Fruit fly (Drosophila melanogaster) whole organism, wandering third instar larva: ENCODE results near the gene amos.

Source experiments
- Abd-B ChIP-seq: fragments of >200 bp; optimal IDR thresholded peaks from 2 replicates; lab custom pipeline; 2017; ENCODE audit warnings: missing biosample characterization, missing genetic modification characterization
- CG32264 ChIP-seq: fragments of 200-800 bp; sonication (Bioruptor generic); optimal IDR thresholded peaks from 2 replicates; lab custom pipeline; 2016; ENCODE audit warnings: missing biosample characterization, missing genetic modification characterization
- CG9705 ChIP-seq: fragments of 200-800 bp; sonication (Bioruptor generic); optimal IDR thresholded peaks from 2 replicates; lab custom pipeline; 2018; ENCODE audit warnings: missing biosample characterization, mild to moderate bottlenecking, missing genetic modification characterization
- CrebA ChIP-seq: fragments of 200-800 bp; sonication (Bioruptor generic); optimal IDR thresholded peaks from 2 replicates; lab custom pipeline; 2016; ENCODE audit warnings: missing biosample characterization, mild to moderate bottlenecking, missing genetic modification characterization, borderline replicate concordance
- Dfd ChIP-seq: fragments of >200 bp; optimal IDR thresholded peaks from 2 replicates; lab custom pipeline; 2017; ENCODE audit warnings: missing biosample characterization, missing genetic modification characterization
- Dif ChIP-seq: fragments of 200-275, 200-300 bp; sonication (Bioruptor generic); optimal IDR thresholded peaks from 2 replicates; lab custom pipeline; 2018; ENCODE audit warnings: missing biosample characterization, missing genetic modification characterization; ENCODE audit not compliant: partially characterized antibody
- GATAd ChIP-seq: sonication (Bioruptor generic); optimal IDR thresholded peaks from 2 replicates; lab custom pipeline; 2016; ENCODE audit warnings: missing biosample characterization, missing genetic modification characterization
- HLH106 ChIP-seq: fragments of 200-800 bp; optimal IDR thresholded peaks from 3 replicates; lab custom pipeline; 2019; ENCODE audit warnings: missing biosample characterization, mild to moderate bottlenecking, missing genetic modification characterization, moderate library complexity
- Hnf4 ChIP-seq: fragments of 200-800 bp; sonication (Bioruptor generic); optimal IDR thresholded peaks from 2 replicates; lab custom pipeline; 2016; ENCODE audit warnings: missing biosample characterization, mild to moderate bottlenecking, missing genetic modification characterization
- Hr78 ChIP-seq: fragments of >200 bp; optimal IDR thresholded peaks from 2 replicates; lab custom pipeline; 2017; ENCODE audit warnings: missing biosample characterization, missing genetic modification characterization
- Hr83 ChIP-seq: fragments of 200-300 bp; sonication (Bioruptor generic); optimal IDR thresholded peaks from 2 replicates; lab custom pipeline; 2016; ENCODE audit warnings: missing biosample characterization, mild to moderate bottlenecking, missing genetic modification characterization, moderate library complexity; ENCODE audit not compliant: poor library complexity, severe bottlenecking
- Jra ChIP-seq: sonication (Bioruptor generic); optimal IDR thresholded peaks from 2 replicates; lab custom pipeline; 2016; ENCODE audit warnings: missing biosample characterization, missing genetic modification characterization
- Mio ChIP-seq: sonication (Bioruptor generic); optimal IDR thresholded peaks from 2 replicates; lab custom pipeline; 2016; ENCODE audit warnings: missing biosample characterization, missing genetic modification characterization
- Myc ChIP-seq: fragments of >200 bp; optimal IDR thresholded peaks from 2 replicates; lab custom pipeline; 2017
- N ChIP-seq: fragments of >200 bp; optimal IDR thresholded peaks from 2 replicates; lab custom pipeline; 2018; ENCODE audit warnings: missing biosample characterization, missing external identifiers, missing genetic modification characterization
- OdsH ChIP-seq: fragments of 200-800 bp; sonication (Bioruptor generic); optimal IDR thresholded peaks from 2 replicates; lab custom pipeline; 2016; ENCODE audit warnings: missing biosample characterization, mild to moderate bottlenecking, missing genetic modification characterization
- Rel ChIP-seq, 2 experiments: fragments of 200-800 bp; sonication (Bioruptor generic) in 1 of 2; optimal IDR thresholded peaks; 2 replicates in 1 of 2; 3 replicates in 1 of 2; lab custom pipeline; 2016 to 2019; ENCODE audit warnings: mild to moderate bottlenecking in 2 of 2, missing biosample characterization in 2 of 2, missing genetic modification characterization in 2 of 2, moderate library complexity in 1 of 2
- Sp1 ChIP-seq: fragments of 200-800 bp; sonication (Bioruptor generic); optimal IDR thresholded peaks from 3 replicates; lab custom pipeline; 2019; ENCODE audit warnings: missing biosample characterization, mild to moderate bottlenecking, missing genetic modification characterization, moderate library complexity
- Vsx2 ChIP-seq: fragments of 200-300, 225-300 bp; sonication (Bioruptor generic); optimal IDR thresholded peaks from 2 replicates; lab custom pipeline; 2018; ENCODE audit warnings: missing biosample characterization, missing genetic modification characterization; ENCODE audit not compliant: partially characterized antibody
- br ChIP-seq: fragments of 200-800 bp; sonication (Bioruptor generic); optimal IDR thresholded peaks from 2 replicates; lab custom pipeline; 2016; ENCODE audit warnings: missing biosample characterization, missing genetic modification characterization
- brk ChIP-seq: fragments of 200-800 bp; sonication (Bioruptor generic); optimal IDR thresholded peaks from 2 replicates; lab custom pipeline; 2016; ENCODE audit warnings: missing biosample characterization, mild to moderate bottlenecking, missing genetic modification characterization
- dl ChIP-seq, 2 experiments: fragments of 175-275, 200-275 bp in 1 of 2; fragments of 200-275 bp in 1 of 2; sonication (Bioruptor generic); optimal IDR thresholded peaks; lab custom pipeline; 2018; ENCODE audit warnings: mild to moderate bottlenecking in 2 of 2, missing biosample characterization in 2 of 2, missing genetic modification characterization in 2 of 2, moderate library complexity in 2 of 2; ENCODE audit not compliant: partially characterized antibody in 2 of 2, insufficient read depth in 1 of 2
- dmrt93B ChIP-seq: fragments of 200-800 bp; sonication (Bioruptor generic); optimal IDR thresholded peaks from 2 replicates; lab custom pipeline; 2018; ENCODE audit warnings: missing biosample characterization, mild to moderate bottlenecking, missing genetic modification characterization
- dsf ChIP-seq: sonication (Bioruptor generic); optimal IDR thresholded peaks from 2 replicates; lab custom pipeline; 2016; ENCODE audit warnings: missing biosample characterization, missing genetic modification characterization, borderline replicate concordance
- ey ChIP-seq: fragments of 200-800 bp; sonication (Bioruptor generic); optimal IDR thresholded peaks from 2 replicates; lab custom pipeline; 2016; ENCODE audit warnings: missing biosample characterization, missing genetic modification characterization
- foxo ChIP-seq, 2 experiments: fragments of 200-800 bp; sonication (Bioruptor generic); optimal IDR thresholded peaks; 2 replicates in 1 of 2; 3 replicates in 1 of 2; lab custom pipeline; 2016 to 2017; ENCODE audit warnings: missing biosample characterization in 2 of 2, missing genetic modification characterization in 2 of 2
- fru ChIP-seq: fragments of 200-800 bp; sonication (Bioruptor generic); optimal IDR thresholded peaks from 3 replicates; lab custom pipeline; 2016; ENCODE audit warnings: missing biosample characterization, mild to moderate bottlenecking, missing genetic modification characterization
- h ChIP-seq: fragments of 200-800 bp; sonication (Bioruptor generic); optimal IDR thresholded peaks from 3 replicates; lab custom pipeline; 2016; ENCODE audit warnings: missing biosample characterization, mild to moderate bottlenecking, missing genetic modification characterization
- jim ChIP-seq: fragments of 175-275, 200-325 bp; sonication (Bioruptor generic); optimal IDR thresholded peaks from 2 replicates; lab custom pipeline; 2016; ENCODE audit warnings: missing biosample characterization, mild to moderate bottlenecking, missing genetic modification characterization
- lola ChIP-seq: fragments of >200 bp; optimal IDR thresholded peaks from 2 replicates; lab custom pipeline; 2017; ENCODE audit warnings: missing biosample characterization, missing genetic modification characterization
- pan ChIP-seq: fragments of >200 bp; optimal IDR thresholded peaks from 2 replicates; lab custom pipeline; 2017
- psq ChIP-seq: fragments of 200-800 bp; sonication (Bioruptor generic); optimal IDR thresholded peaks from 3 replicates; lab custom pipeline; 2017; ENCODE audit warnings: missing biosample characterization, mild to moderate bottlenecking, missing genetic modification characterization, moderate library complexity
- rgr ChIP-seq: fragments of 200-800 bp; sonication (Bioruptor generic); optimal IDR thresholded peaks from 3 replicates; lab custom pipeline; 2016; ENCODE audit warnings: missing biosample characterization, mild to moderate bottlenecking, missing genetic modification characterization
- sage ChIP-seq: fragments of 200-800 bp; sonication (Bioruptor generic); optimal IDR thresholded peaks from 2 replicates; lab custom pipeline; 2016; ENCODE audit warnings: missing biosample characterization, mild to moderate bottlenecking, missing genetic modification characterization
- sv ChIP-seq: fragments of 200-800 bp; sonication (Bioruptor generic); optimal IDR thresholded peaks from 3 replicates; lab custom pipeline; 2016; ENCODE audit warnings: missing biosample characterization, missing genetic modification characterization
- tai ChIP-seq: sonication (Bioruptor generic); optimal IDR thresholded peaks from 2 replicates; lab custom pipeline; 2016; ENCODE audit warnings: missing biosample characterization, missing genetic modification characterization
- usp ChIP-seq: fragments of >200 bp; optimal IDR thresholded peaks from 2 replicates; lab custom pipeline; 2017; ENCODE audit warnings: missing biosample characterization, missing genetic modification characterization
- woc ChIP-seq: sonication (Bioruptor generic); optimal IDR thresholded peaks from 2 replicates; lab custom pipeline; 2016; ENCODE audit warnings: missing biosample characterization, mild to moderate bottlenecking, missing genetic modification characterization

Gene amos

DNA sequence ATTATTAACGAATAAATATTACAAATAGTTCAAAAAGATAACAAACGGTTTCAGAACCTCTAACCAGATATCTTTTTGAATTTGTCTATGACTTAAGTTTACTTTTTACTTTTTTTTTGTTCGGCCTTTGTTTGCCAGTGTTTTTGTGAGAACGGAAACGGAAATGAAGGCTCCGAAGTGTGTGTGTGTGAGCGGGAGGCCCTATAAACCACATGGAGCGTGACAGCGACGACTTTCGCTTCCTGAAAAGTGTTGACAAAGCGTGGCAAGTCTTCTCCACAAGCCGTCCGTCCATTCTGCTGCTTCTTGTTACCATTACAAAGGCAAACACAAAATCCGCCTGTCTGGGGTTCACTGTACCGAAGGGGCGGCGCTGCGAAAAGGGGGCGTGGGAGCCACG is 32.3 kb downstream of the amos start:
- TF ChIP-seq dl (GFP tag; optimal IDR thresholded peaks at IDR 0.05; lab: Kevin White, UChicago; ENCODE audit: insufficient read depth in 1 of 2, partially characterized antibody in 2 of 2) (no peak), pan (lab: Kevin White, UChicago) (no peak)

DNA sequence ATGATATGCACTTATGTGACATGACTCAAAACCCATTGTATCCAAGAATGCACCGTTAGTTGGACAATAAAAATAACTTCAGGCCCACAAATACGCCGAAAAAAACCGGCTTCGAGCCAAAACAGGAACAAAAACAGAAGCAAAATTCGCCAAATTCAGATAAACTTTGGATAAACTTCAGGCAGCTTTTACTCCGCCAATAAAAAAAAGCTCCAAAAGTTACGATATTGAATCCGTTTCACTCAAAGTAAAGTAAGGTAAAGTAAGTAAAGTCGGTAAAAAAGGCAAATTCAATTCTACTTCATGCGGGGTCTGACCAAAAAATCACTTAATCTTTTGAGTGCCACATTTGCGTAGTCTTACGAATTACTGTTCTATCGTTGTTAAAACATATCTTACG is 32.7 kb downstream of the amos start:
- TF ChIP-seq jim (GFP tag; lab: Kevin White, UChicago) (no peak), ey (GFP tag; lab: Kevin White, UChicago) (no peak), brk (GFP tag; lab: Kevin White, UChicago) (peak; percentile 0), Dfd (no peak), CG9705 (GFP tag; lab: Kevin White, UChicago) (no peak), foxo (GFP tag; optimal IDR thresholded peaks at IDR 0.05; lab: Kevin White, UChicago) (peak in 1 of 2 experiments; percentile 27), Dif (GFP tag; lab: Kevin White, UChicago) (no peak), HLH106 (tag; lab: Kevin White, UChicago) (no peak), sage (GFP tag; lab: Kevin White, UChicago) (peak; percentile 35), CG32264 (no peak)

dm6 chr2L:18563020-18563546 is 33.6 kb downstream of the amos start:
- no peak for TF ChIP-seq dl (GFP tag; optimal IDR thresholded peaks at IDR 0.05; lab: Kevin White, UChicago; ENCODE audit: insufficient read depth in 1 of 2, partially characterized antibody in 2 of 2)
- no peak for TF ChIP-seq Hr78 (GFP tag; lab: Kevin White, UChicago)
- no peak for TF ChIP-seq GATAd (GFP tag; lab: Kevin White, UChicago)
- peak; percentile 56 for TF ChIP-seq Sp1
- no peak for TF ChIP-seq Vsx2
- TF ChIP-seq OdsH (GFP tag; lab: Kevin White, UChicago), result peak; percentile 39
- TF ChIP-seq Mio (GFP tag; lab: Kevin White, UChicago), result no peak
- no peak for TF ChIP-seq tai (GFP tag; lab: Kevin White, UChicago)
- TF ChIP-seq h (GFP tag; lab: Kevin White, UChicago), result peak; percentile 78
- TF ChIP-seq Dfd, result no peak
- TF ChIP-seq Jra (GFP tag; lab: Kevin White, UChicago), result no peak
- TF ChIP-seq sv (GFP tag; lab: Kevin White, UChicago), result no peak
- peak; percentile 30 for TF ChIP-seq sage (GFP tag; lab: Kevin White, UChicago)
- TF ChIP-seq brk (GFP tag; lab: Kevin White, UChicago), result peak; percentile 1
- peak in 1 of 2 experiments; percentile 70 for TF ChIP-seq foxo (GFP tag; optimal IDR thresholded peaks at IDR 0.05; lab: Kevin White, UChicago)
- no peak for TF ChIP-seq N (GFP tag; lab: Kevin White, UChicago)
- peak; percentile 44 for TF ChIP-seq CrebA (GFP tag; lab: Kevin White, UChicago)
- no peak for TF ChIP-seq Myc
- no peak for TF ChIP-seq woc (GFP tag; lab: Kevin White, UChicago)
- TF ChIP-seq Hr83 (GFP tag; lab: Kevin White, UChicago), result peak; percentile 74
- no peak for TF ChIP-seq HLH106 (tag; lab: Kevin White, UChicago)
- TF ChIP-seq fru (GFP tag; lab: Kevin White, UChicago), result no peak
- TF ChIP-seq dsf (GFP tag; lab: Kevin White, UChicago), result no peak
- TF ChIP-seq rgr, result peak; percentile 30
- peak; percentile 41 for TF ChIP-seq Rel (GFP tag; optimal IDR thresholded peaks at IDR 0.05; lab: Kevin White, UChicago)
- peak; percentile 27 for TF ChIP-seq Rel (tag; optimal IDR thresholded peaks at IDR 0.05; lab: Kevin White, UChicago)
- peak; percentile 94 for TF ChIP-seq psq
- TF ChIP-seq br (GFP tag; lab: Kevin White, UChicago), result peak; percentile 15
- no peak for TF ChIP-seq jim (GFP tag; lab: Kevin White, UChicago)
- TF ChIP-seq pan (lab: Kevin White, UChicago), result no peak
- no peak for TF ChIP-seq dmrt93B (GFP tag; lab: Kevin White, UChicago)
- TF ChIP-seq usp (GFP tag; lab: Kevin White, UChicago), result no peak
- TF ChIP-seq Abd-B (GFP tag; lab: Kevin White, UChicago), result no peak
- TF ChIP-seq ey (GFP tag; lab: Kevin White, UChicago), result no peak
- TF ChIP-seq CG9705 (GFP tag; lab: Kevin White, UChicago), result no peak
- TF ChIP-seq lola (GFP tag; lab: Kevin White, UChicago), result no peak
- TF ChIP-seq Hnf4, result peak; percentile 45
- no peak for TF ChIP-seq Dif (GFP tag; lab: Kevin White, UChicago)
- TF ChIP-seq CG32264, result no peak
